Fruit fly (Drosophila melanogaster) whole organism, embryonic: ENCODE data around the gene CG43675.

ENCODE experiments used
- Abd-B ChIP-seq: fragments of 200-800 bp; sonication (Bioruptor generic); optimal IDR thresholded peaks from 2 replicates; lab custom pipeline; 2018; ENCODE audit warnings: missing biosample characterization, mild to moderate bottlenecking, missing genetic modification characterization, moderate library complexity
- Asciz ChIP-seq: fragments of 200-800 bp; sonication (Bioruptor generic); optimal IDR thresholded peaks from 2 replicates; lab custom pipeline; 2017; ENCODE audit warnings: missing biosample characterization, mild to moderate bottlenecking, missing genetic modification characterization, missing genetic modification reagents
- Awh ChIP-seq: fragments of 200-800 bp; sonication (Bioruptor generic); IDR thresholded peaks from 2 replicates; pipeline ENCODE4, ENCODE4 v1.3.6; 2022; ENCODE audit warnings: missing biosample characterization, missing genetic modification characterization
- Blimp-1 ChIP-seq: fragments of 200-800 bp; sonication (Bioruptor generic); optimal IDR thresholded peaks from 3 replicates; lab custom pipeline; 2018; ENCODE audit warnings: missing biosample characterization, missing genetic modification characterization, mild to moderate bottlenecking, moderate library complexity, missing genetic modification reagents
- CG12155 ChIP-seq: fragments of 200-800 bp; sonication (Bioruptor generic); optimal IDR thresholded peaks from 3 replicates; lab custom pipeline; 2016; ENCODE audit warnings: missing biosample characterization, missing genetic modification characterization
- CG12299 ChIP-seq: fragments of 200-800 bp; sonication (Bioruptor generic); optimal IDR thresholded peaks from 2 replicates; lab custom pipeline; 2018; ENCODE audit warnings: missing biosample characterization, mild to moderate bottlenecking, missing genetic modification characterization
- CG14050 ChIP-seq: fragments of 200-800 bp; sonication (Bioruptor generic); IDR thresholded peaks from 3 replicates; pipeline ENCODE4 v1.3.6; 2022; ENCODE audit warnings: missing biosample characterization, missing genetic modification characterization
- CG30020 ChIP-seq: fragments of 200-800 bp; optimal IDR thresholded peaks from 2 replicates; lab custom pipeline; 2019; ENCODE audit warnings: missing biosample characterization, mild to moderate bottlenecking, missing genetic modification characterization, moderate library complexity
- CG3847 ChIP-seq: fragments of 200-800 bp; sonication (Bioruptor generic); IDR thresholded peaks from 2 replicates; pipeline ENCODE4 v1.3.6; 2022; ENCODE audit warnings: missing biosample characterization, missing genetic modification characterization
- CG42726 ChIP-seq: fragments of 200-800 bp; sonication (Bioruptor generic); IDR thresholded peaks from 2 replicates; pipeline ENCODE4 v1.3.6; 2022; ENCODE audit warnings: missing biosample characterization, missing genetic modification characterization; ENCODE audit not compliant: partially characterized antibody
- CG6854 ChIP-seq: fragments of 200-800 bp; sonication (Bioruptor generic); optimal IDR thresholded peaks from 3 replicates; lab custom pipeline; 2017; ENCODE audit warnings: missing biosample characterization, mild to moderate bottlenecking, missing genetic modification characterization
- CG8290 ChIP-seq, 3 experiments: fragments of 200-800 bp; sonication (Bioruptor generic); optimal IDR thresholded peaks; 2 replicates each; lab custom pipeline; 2016 to 2019; ENCODE audit warnings: missing biosample characterization in 3 of 3, missing genetic modification characterization in 3 of 3, mild to moderate bottlenecking in 2 of 3, moderate library complexity in 1 of 3
- CG9609 ChIP-seq: fragments of 200-800 bp; sonication (Bioruptor generic); optimal IDR thresholded peaks from 3 replicates; lab custom pipeline; 2016; ENCODE audit warnings: missing biosample characterization, missing genetic modification characterization
- CG9797 ChIP-seq: fragments of 200-800 bp; sonication (Bioruptor generic); optimal IDR thresholded peaks from 3 replicates; lab custom pipeline; 2018; ENCODE audit warnings: missing biosample characterization, mild to moderate bottlenecking, missing genetic modification characterization
- CrebB ChIP-seq: fragments of 200-800 bp; sonication (Bioruptor generic); optimal IDR thresholded peaks from 3 replicates; lab custom pipeline; 2018; ENCODE audit warnings: missing biosample characterization, mild to moderate bottlenecking, missing genetic modification characterization
- Dip3 ChIP-seq: fragments of 200-800 bp; sonication (Bioruptor generic); optimal IDR thresholded peaks from 3 replicates; lab custom pipeline; 2016; ENCODE audit warnings: missing biosample characterization, missing genetic modification characterization
- Dll ChIP-seq: fragments of 200-800 bp; sonication (Bioruptor generic); IDR thresholded peaks from 4 replicates; pipeline ENCODE4 v1.3.6; 2022; ENCODE audit warnings: missing biosample characterization, missing genetic modification characterization; ENCODE audit not compliant: partially characterized antibody
- E2f1 ChIP-seq: fragments of 200-800 bp; sonication (Bioruptor generic); IDR thresholded peaks from 2 replicates; pipeline ENCODE4 v1.3.6; 2022; ENCODE audit warnings: missing biosample characterization, missing genetic modification characterization
- HmgZ ChIP-seq: fragments of 200-800 bp; sonication (Bioruptor generic); optimal IDR thresholded peaks from 2 replicates; lab custom pipeline; 2018; ENCODE audit warnings: missing biosample characterization, mild to moderate bottlenecking, missing genetic modification characterization
- Hmx ChIP-seq: fragments of 200-800 bp; sonication (Bioruptor generic); optimal IDR thresholded peaks from 2 replicates; lab custom pipeline; 2016; ENCODE audit warnings: missing biosample characterization, missing genetic modification characterization
- Hr39 ChIP-seq: fragments of >200 bp; optimal IDR thresholded peaks from 2 replicates; lab custom pipeline; 2017
- Jarid2 ChIP-seq: fragments of 200-800 bp; sonication (Bioruptor generic); optimal IDR thresholded peaks from 3 replicates; lab custom pipeline; 2017; ENCODE audit warnings: mild to moderate bottlenecking, missing biosample characterization, missing genetic modification reagents, missing genetic modification characterization
- MESR4 ChIP-seq: fragments of 200-800 bp; sonication (Bioruptor generic); optimal IDR thresholded peaks from 2 replicates; lab custom pipeline; 2018; ENCODE audit warnings: missing biosample characterization, mild to moderate bottlenecking, missing genetic modification characterization, moderate library complexity
- Myb ChIP-seq: fragments of 200-800 bp; sonication (Bioruptor generic); optimal IDR thresholded peaks from 2 replicates; lab custom pipeline; 2016; ENCODE audit warnings: missing biosample characterization, missing genetic modification characterization
- NFAT ChIP-seq: fragments of 200-800 bp; sonication (Bioruptor generic); IDR thresholded peaks from 2 replicates; pipeline ENCODE4 v1.3.6; 2022; ENCODE audit warnings: missing biosample characterization, missing genetic modification characterization
- Neu2 ChIP-seq: fragments of 200-800 bp; sonication (Bioruptor generic); optimal IDR thresholded peaks from 3 replicates; lab custom pipeline; 2016; ENCODE audit warnings: missing biosample characterization, missing genetic modification characterization, borderline replicate concordance
- Rfx ChIP-seq: fragments of 200-800 bp; sonication (Bioruptor generic); IDR thresholded peaks from 2 replicates; pipeline ENCODE4 v1.3.6; 2022; ENCODE audit warnings: missing biosample characterization, missing genetic modification characterization
- Stat92E ChIP-seq, 3 experiments: fragments of >200 bp in 2 of 3; fragments of 200-800 bp in 1 of 3; sonication (Bioruptor generic) in 1 of 3; optimal IDR thresholded peaks; 2 replicates each; lab custom pipeline; 2017 to 2019; ENCODE audit warnings: missing biosample characterization in 3 of 3, missing genetic modification characterization in 3 of 3, mild to moderate bottlenecking in 1 of 3, moderate library complexity in 1 of 3
- Taf1 ChIP-seq: fragments of 200-800 bp; sonication (Bioruptor generic); IDR thresholded peaks from 2 replicates; pipeline ENCODE4 v1.3.6; 2022; ENCODE audit warnings: missing biosample characterization, missing genetic modification characterization
- Vsx1 ChIP-seq: fragments of 200-800 bp; sonication (Bioruptor generic); optimal IDR thresholded peaks from 2 replicates; lab custom pipeline; 2017; ENCODE audit warnings: missing biosample characterization, mild to moderate bottlenecking, missing genetic modification characterization, missing genetic modification reagents
- Xbp1 ChIP-seq: fragments of 200-800 bp; sonication (Bioruptor generic); optimal IDR thresholded peaks from 3 replicates; lab custom pipeline; 2016; ENCODE audit warnings: missing biosample characterization, mild to moderate bottlenecking, missing genetic modification characterization
- aop ChIP-seq: fragments of 200-800 bp; sonication (Bioruptor generic); IDR thresholded peaks from 2 replicates; pipeline ENCODE4 v1.3.6; 2022; ENCODE audit warnings: missing biosample characterization, missing genetic modification characterization
- btn ChIP-seq: fragments of 200-800 bp; sonication (Bioruptor generic); optimal IDR thresholded peaks from 2 replicates; lab custom pipeline; 2016; ENCODE audit warnings: missing biosample characterization, missing genetic modification characterization
- croc ChIP-seq: fragments of 200-800 bp; sonication (Bioruptor generic); conservative IDR thresholded peaks from 3 replicates; pipeline ENCODE4 v1.3.6; 2022; ENCODE audit warnings: missing biosample characterization, missing genetic modification characterization
- crp ChIP-seq, 2 experiments: fragments of 200-800 bp; sonication (Bioruptor generic); optimal IDR thresholded peaks; 2 replicates in 1 of 2; 3 replicates in 1 of 2; lab custom pipeline; 2017; ENCODE audit warnings: missing biosample characterization in 2 of 2, missing genetic modification characterization in 2 of 2, mild to moderate bottlenecking in 1 of 2, moderate library complexity in 1 of 2
- da ChIP-seq: fragments of 200-800 bp; sonication (Bioruptor generic); optimal IDR thresholded peaks from 2 replicates; lab custom pipeline; 2016; ENCODE audit warnings: missing biosample characterization, missing genetic modification characterization
- exex ChIP-seq: fragments of 200-800 bp; sonication (Bioruptor generic); optimal IDR thresholded peaks from 4 replicates; lab custom pipeline; 2018; ENCODE audit warnings: missing biosample characterization, mild to moderate bottlenecking, missing genetic modification characterization, moderate library complexity
- gem ChIP-seq: fragments of 200-800 bp; sonication (Bioruptor generic); optimal IDR thresholded peaks from 2 replicates; lab custom pipeline; 2019; ENCODE audit warnings: missing biosample characterization, mild to moderate bottlenecking, missing genetic modification characterization, moderate library complexity
- insv ChIP-seq, 2 experiments: fragments of 200-800 bp; sonication (Bioruptor generic); optimal IDR thresholded peaks; 3 replicates each; lab custom pipeline; 2016 to 2018; ENCODE audit warnings: missing biosample characterization in 2 of 2, missing genetic modification characterization in 2 of 2
- org-1 ChIP-seq: fragments of 200-800 bp; sonication (Bioruptor generic); optimal IDR thresholded peaks from 2 replicates; lab custom pipeline; 2017; ENCODE audit warnings: missing biosample characterization, missing genetic modification characterization
- pb ChIP-seq: fragments of 200-800 bp; sonication (Bioruptor generic); optimal IDR thresholded peaks from 3 replicates; lab custom pipeline; 2016; ENCODE audit warnings: missing biosample characterization, missing genetic modification characterization
- schlank ChIP-seq: fragments of 200-800 bp; sonication (Bioruptor generic); optimal IDR thresholded peaks from 2 replicates; lab custom pipeline; 2018; ENCODE audit warnings: missing biosample characterization, mild to moderate bottlenecking, missing genetic modification characterization
- sd ChIP-seq: fragments of 200-800 bp; sonication (Bioruptor generic); optimal IDR thresholded peaks from 3 replicates; lab custom pipeline; 2018; ENCODE audit warnings: missing biosample characterization, mild to moderate bottlenecking, missing genetic modification characterization, moderate library complexity
- slou ChIP-seq: fragments of 200-800 bp; sonication (Bioruptor generic); optimal IDR thresholded peaks from 3 replicates; lab custom pipeline; 2016; ENCODE audit warnings: missing biosample characterization, missing genetic modification characterization
- sr ChIP-seq: fragments of 200-800 bp; sonication (Bioruptor generic); IDR thresholded peaks from 3 replicates; pipeline ENCODE4 v1.3.6; 2022; ENCODE audit warnings: missing biosample characterization, missing genetic modification characterization
- tna ChIP-seq: fragments of 200-800 bp; sonication (Bioruptor generic); IDR thresholded peaks from 2 replicates; pipeline ENCODE4 v1.3.6; 2022; ENCODE audit warnings: missing biosample characterization, missing genetic modification characterization; ENCODE audit not compliant: partially characterized antibody
- tx ChIP-seq: fragments of 200-800 bp; sonication (Bioruptor generic); optimal IDR thresholded peaks from 2 replicates; lab custom pipeline; 2016; ENCODE audit warnings: missing biosample characterization, missing genetic modification characterization
- unpg ChIP-seq: fragments of 200-800 bp; sonication (Bioruptor generic); optimal IDR thresholded peaks from 3 replicates; lab custom pipeline; 2018; ENCODE audit warnings: missing biosample characterization, mild to moderate bottlenecking, missing genetic modification characterization, moderate library complexity
- usp ChIP-seq: fragments of >200 bp; optimal IDR thresholded peaks from 2 replicates; lab custom pipeline; 2017; ENCODE audit warnings: missing biosample characterization, missing genetic modification characterization

The CG43675 gene

dm6 chr3R:9378644-9379411 lies 23.5 kb downstream of the CG43675 start (continued):
- TF ChIP-seq schlank (tag; lab: Kevin White, UChicago) (no peak), Jarid2 (GFP tag; lab: Kevin White, UChicago) (peak; percentile 16), CG42726 (no peak), CG9609 (GFP tag; lab: Kevin White, UChicago) (no peak), exex (no peak), Dip3 (GFP tag; lab: Kevin White, UChicago) (no peak), E2f1 (GFP tag; lab: Robert Waterston, UW) (0 out of 2 replicates have a peak, but pooled peaks have one; percentile 22), sr (GFP tag; lab: Robert Waterston, UW) (no peak), Abd-B (GFP tag; lab: Kevin White, UChicago) (peak; percentile 9), pb (GFP tag; lab: Kevin White, UChicago) (no peak), Rfx (no peak), Hmx (GFP tag; lab: Kevin White, UChicago) (no peak), Neu2 (no peak), gem (tag; lab: Kevin White, UChicago) (peak; percentile 83), CG6854 (GFP tag; lab: Kevin White, UChicago) (no peak), usp (GFP tag; lab: Kevin White, UChicago) (no peak), CrebB (no peak), CG3847 (no peak), NFAT (GFP tag; lab: Robert Waterston, UW) (no peak), Blimp-1 (peak; percentile 65), CG14050 (no peak), CG30020 (tag; lab: Kevin White, UChicago) (peak; percentile 27), Taf1 (GFP tag; lab: Robert Waterston, UW) (no peak), CG12299 (tag; lab: Kevin White, UChicago) (no peak), CG8290 (GFP tag; optimal IDR thresholded peaks at IDR 0.05; lab: Kevin White, UChicago) (peak; percentile 31), CG8290 (tag; optimal IDR thresholded peaks at IDR 0.05; lab: Kevin White, UChicago) (peak in 1 of 2 experiments; percentile 37), tx (GFP tag; lab: Kevin White, UChicago) (no peak), da (GFP tag; lab: Kevin White, UChicago) (no peak), unpg (peak; percentile 59), Asciz (GFP tag; lab: Kevin White, UChicago) (no peak), MESR4 (GFP tag; lab: Kevin White, UChicago) (no peak), Hr39 (lab: Kevin White, UChicago) (no peak), Vsx1 (peak; percentile 46), crp (GFP tag; optimal IDR thresholded peaks at IDR 0.05; lab: Kevin White, UChicago) (no peak), Dll (GFP tag; lab: Robert Waterston, UW) (no peak), CG9797 (GFP tag; lab: Kevin White, UChicago) (no peak), sd (tag; lab: Kevin White, UChicago) (no peak), CG12155 (peak; percentile 22), btn (GFP tag; lab: Kevin White, UChicago) (no peak), Stat92E (GFP tag; optimal IDR thresholded peaks at IDR 0.05; lab: Kevin White, UChicago) (peak in 1 of 3 experiments; percentile 99), Awh (GFP tag; lab: Robert Waterston, UW) (0 out of 2 replicates have a peak, but pooled peaks have one; percentile 26), Xbp1 (GFP tag; lab: Kevin White, UChicago) (peak; percentile 47), slou (GFP tag; lab: Kevin White, UChicago) (no peak), HmgZ (tag; lab: Kevin White, UChicago) (no peak), croc (GFP tag; lab: Robert Waterston, UW) (peak; percentile 54; the same call in 2 of the 3 replicates), tna (GFP tag; lab: Robert Waterston, UW) (no peak), Myb (GFP tag; lab: Kevin White, UChicago) (no peak), org-1 (GFP tag; lab: Kevin White, UChicago) (no peak), aop (GFP tag; lab: Robert Waterston, UW) (no peak), insv (GFP tag; optimal IDR thresholded peaks at IDR 0.05; lab: Kevin White, UChicago) (no peak)
